Worm (Caenorhabditis elegans): ENCODE measurements around the gene plk-3.

Gene plk-3

ce11 chrIV:7508850-7509249, 35.8 kb upstream of the plk-3 start:
- TF ChIP-seq hmbx-1 (tag; optimal IDR thresholded peaks at IDR 0.05) (no peak), scrt-1 (GFP tag; IDR thresholded peaks at IDR 0.05) (no peak), hmg-4 (GFP tag; optimal IDR thresholded peaks at IDR 0.05) (no peak), ama-1 (optimal IDR thresholded peaks at IDR 0.05) (no peak), F13C5.2 (tag; optimal IDR thresholded peaks at IDR 0.05) (no peak), ceh-36 (tag; optimal IDR thresholded peaks at IDR 0.05) (no peak), sea-1 (GFP tag; conservative IDR thresholded peaks at IDR 0.05) (no peak), B0310.2 (tag; optimal IDR thresholded peaks at IDR 0.05) (no peak), flt-1 (GFP tag; IDR thresholded peaks at IDR 0.05) (no peak), pes-1 (GFP tag; IDR thresholded peaks at IDR 0.05) (no peak), tbx-37 (GFP tag; conservative IDR thresholded peaks at IDR 0.05) (no peak), hnd-1 (tag; optimal IDR thresholded peaks at IDR 0.05) (no peak), ceh-13 (GFP tag; optimal IDR thresholded peaks at IDR 0.05) (no peak), tbx-11 (GFP tag; IDR thresholded peaks at IDR 0.05) (no peak), tra-4 (tag; optimal IDR thresholded peaks at IDR 0.05) (no peak)

ce11 chrIV:7507841-7508509, 35.0 kb upstream of the plk-3 start, which contains the start of the genes vdac-1 and R05G6.5:
vdac-1 (minus strand) TSS chrIV:7507891.
R05G6.5 (plus strand) TSS chrIV:7508367.
- no peak for TF ChIP-seq tra-4 (tag; optimal IDR thresholded peaks at IDR 0.05)
- TF ChIP-seq hmbx-1 (tag; optimal IDR thresholded peaks at IDR 0.05), result no peak
- no peak for TF ChIP-seq hnd-1 (tag; optimal IDR thresholded peaks at IDR 0.05)
- no peak for TF ChIP-seq tbx-11 (GFP tag; IDR thresholded peaks at IDR 0.05)
- TF ChIP-seq pes-1 (GFP tag; IDR thresholded peaks at IDR 0.05), result no peak
- no peak for TF ChIP-seq scrt-1 (GFP tag; IDR thresholded peaks at IDR 0.05)
- no peak for TF ChIP-seq flt-1 (GFP tag; IDR thresholded peaks at IDR 0.05)
- TF ChIP-seq ceh-36 (tag; optimal IDR thresholded peaks at IDR 0.05), result no peak
- no peak for TF ChIP-seq hmg-4 (GFP tag; optimal IDR thresholded peaks at IDR 0.05)
- no peak for TF ChIP-seq sea-1 (GFP tag; conservative IDR thresholded peaks at IDR 0.05)
- TF ChIP-seq B0310.2 (tag; optimal IDR thresholded peaks at IDR 0.05), result no peak
- no peak for TF ChIP-seq ceh-13 (GFP tag; optimal IDR thresholded peaks at IDR 0.05)
- TF ChIP-seq tbx-37 (GFP tag; conservative IDR thresholded peaks at IDR 0.05), result no peak
- TF ChIP-seq F13C5.2 (tag; optimal IDR thresholded peaks at IDR 0.05), result no peak
- no peak for TF ChIP-seq ets-7 (tag; optimal IDR thresholded peaks at IDR 0.05)

DNA sequence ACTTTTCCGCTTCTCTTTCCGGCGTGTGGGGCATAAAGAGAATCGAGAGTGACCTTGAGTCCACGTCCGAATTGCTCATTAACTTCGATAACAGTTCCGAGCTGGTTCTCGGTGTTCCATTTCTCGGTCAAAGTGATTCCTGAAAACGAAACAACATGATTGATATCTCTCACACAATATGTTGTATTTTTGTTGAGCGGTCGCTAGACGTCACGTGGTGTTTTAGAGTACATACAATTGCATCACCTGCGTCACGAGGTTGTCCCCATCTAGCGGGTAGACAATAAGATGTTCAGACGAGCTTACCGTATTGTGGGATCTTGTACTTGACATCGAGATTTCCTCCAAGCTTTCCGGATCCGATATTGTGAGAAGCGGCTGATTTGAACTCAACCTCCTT, 34.3 kb upstream of the plk-3 start:
- no peak for TF ChIP-seq flt-1 (GFP tag; IDR thresholded peaks at IDR 0.05)
- no peak for TF ChIP-seq scrt-1 (GFP tag; IDR thresholded peaks at IDR 0.05)
- no peak for TF ChIP-seq aly-1 (tag; optimal IDR thresholded peaks at IDR 0.05)
- TF ChIP-seq ama-1 (optimal IDR thresholded peaks at IDR 0.05), result no peak
- no peak for TF ChIP-seq sea-1 (GFP tag; conservative IDR thresholded peaks at IDR 0.05)
- TF ChIP-seq F13C5.2 (tag; optimal IDR thresholded peaks at IDR 0.05), result no peak
- no peak for TF ChIP-seq B0310.2 (tag; optimal IDR thresholded peaks at IDR 0.05)
- no peak for TF ChIP-seq ets-7 (tag; optimal IDR thresholded peaks at IDR 0.05)

DNA sequence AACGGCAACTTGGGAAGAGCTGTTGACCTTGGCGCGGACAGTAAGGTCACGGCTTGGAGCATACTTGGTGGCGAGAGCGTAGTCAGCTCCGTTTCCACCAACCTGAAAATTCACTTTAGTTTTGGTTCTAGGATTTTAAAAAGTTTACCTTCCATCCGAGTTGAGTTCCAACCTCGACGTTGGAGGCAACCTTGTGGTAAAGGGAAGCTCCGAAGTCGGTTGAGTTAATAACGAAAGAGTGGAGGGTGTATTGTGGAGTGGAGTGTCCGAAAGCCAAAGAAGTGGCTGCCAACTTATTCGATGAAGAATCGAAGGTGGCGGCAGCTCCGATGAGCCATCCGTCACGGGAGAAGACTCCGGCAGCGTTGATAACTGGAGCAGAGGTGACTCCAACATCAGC, 33.7 kb upstream of the plk-3 start:
- no peak for TF ChIP-seq ceh-13 (GFP tag; optimal IDR thresholded peaks at IDR 0.05)
- no peak for TF ChIP-seq ceh-36 (tag; optimal IDR thresholded peaks at IDR 0.05)
- no peak for TF ChIP-seq hmbx-1 (tag; optimal IDR thresholded peaks at IDR 0.05)
- no peak for TF ChIP-seq ama-1 (optimal IDR thresholded peaks at IDR 0.05)
- no peak for TF ChIP-seq sea-1 (GFP tag; conservative IDR thresholded peaks at IDR 0.05)
- TF ChIP-seq ets-7 (tag; optimal IDR thresholded peaks at IDR 0.05), result no peak
- no peak for TF ChIP-seq tra-4 (tag; optimal IDR thresholded peaks at IDR 0.05)
- no peak for TF ChIP-seq tbx-37 (GFP tag; conservative IDR thresholded peaks at IDR 0.05)
- TF ChIP-seq hmg-4 (GFP tag; optimal IDR thresholded peaks at IDR 0.05), result no peak
- TF ChIP-seq flt-1 (GFP tag; IDR thresholded peaks at IDR 0.05), result no peak
- TF ChIP-seq hnd-1 (tag; optimal IDR thresholded peaks at IDR 0.05), result no peak
- no peak for TF ChIP-seq aly-1 (tag; optimal IDR thresholded peaks at IDR 0.05)
- no peak for TF ChIP-seq tbx-11 (GFP tag; IDR thresholded peaks at IDR 0.05)
- TF ChIP-seq B0310.2 (tag; optimal IDR thresholded peaks at IDR 0.05), result no peak

- TF ChIP-seq ceh-36 (tag; optimal IDR thresholded peaks at IDR 0.05), result no peak
- no peak for TF ChIP-seq tbx-11 (GFP tag; IDR thresholded peaks at IDR 0.05)
- no peak for TF ChIP-seq ceh-13 (GFP tag; optimal IDR thresholded peaks at IDR 0.05)
- no peak for TF ChIP-seq pes-1 (GFP tag; IDR thresholded peaks at IDR 0.05)
- no peak for TF ChIP-seq tra-4 (tag; optimal IDR thresholded peaks at IDR 0.05)
- no peak for TF ChIP-seq B0310.2 (tag; optimal IDR thresholded peaks at IDR 0.05)
- no peak for TF ChIP-seq ets-7 (tag; optimal IDR thresholded peaks at IDR 0.05)
- no peak for TF ChIP-seq sea-1 (GFP tag; conservative IDR thresholded peaks at IDR 0.05)
- no peak for TF ChIP-seq hmg-4 (GFP tag; optimal IDR thresholded peaks at IDR 0.05)
Measured at ce11 chrIV:7505866-7506488, 33.0 kb upstream of the plk-3 start.

- TF ChIP-seq tra-4 (tag; optimal IDR thresholded peaks at IDR 0.05), result no peak
- no peak for TF ChIP-seq hnd-1 (tag; optimal IDR thresholded peaks at IDR 0.05)
- TF ChIP-seq ceh-13 (GFP tag; optimal IDR thresholded peaks at IDR 0.05), result no peak
- no peak for TF ChIP-seq aly-1 (tag; optimal IDR thresholded peaks at IDR 0.05)
- no peak for TF ChIP-seq ceh-36 (tag; optimal IDR thresholded peaks at IDR 0.05)
- no peak for TF ChIP-seq pes-1 (GFP tag; IDR thresholded peaks at IDR 0.05)
- TF ChIP-seq ama-1 (optimal IDR thresholded peaks at IDR 0.05), result no peak
- no peak for TF ChIP-seq hmbx-1 (tag; optimal IDR thresholded peaks at IDR 0.05)
- TF ChIP-seq tbx-37 (GFP tag; conservative IDR thresholded peaks at IDR 0.05), result no peak
Measured at ce11 chrIV:7503322-7503721, 30.3 kb upstream of the plk-3 start, which contains the start of gene glt-6. glt-6 (plus strand) TSS chrIV:7503622.

- no peak for TF ChIP-seq F13C5.2 (tag; optimal IDR thresholded peaks at IDR 0.05)
- TF ChIP-seq hmg-4 (GFP tag; optimal IDR thresholded peaks at IDR 0.05), result no peak
- no peak for TF ChIP-seq B0310.2 (tag; optimal IDR thresholded peaks at IDR 0.05)
- no peak for TF ChIP-seq sea-1 (GFP tag; conservative IDR thresholded peaks at IDR 0.05)
- TF ChIP-seq ceh-13 (GFP tag; optimal IDR thresholded peaks at IDR 0.05), result no peak
- no peak for TF ChIP-seq tra-4 (tag; optimal IDR thresholded peaks at IDR 0.05)
- no peak for TF ChIP-seq scrt-1 (GFP tag; IDR thresholded peaks at IDR 0.05)
- no peak for TF ChIP-seq tbx-11 (GFP tag; IDR thresholded peaks at IDR 0.05)
Measured at ce11 chrIV:7501337-7501736, 28.3 kb upstream of the plk-3 start, which contains the start of gene F55G1.15. F55G1.15 (minus strand) TSS chrIV:7501437.

Measured in whole organism, early embryonic.